Worm (Caenorhabditis elegans): ENCODE results near the gene rab-21.

Gene rab-21

DNA sequence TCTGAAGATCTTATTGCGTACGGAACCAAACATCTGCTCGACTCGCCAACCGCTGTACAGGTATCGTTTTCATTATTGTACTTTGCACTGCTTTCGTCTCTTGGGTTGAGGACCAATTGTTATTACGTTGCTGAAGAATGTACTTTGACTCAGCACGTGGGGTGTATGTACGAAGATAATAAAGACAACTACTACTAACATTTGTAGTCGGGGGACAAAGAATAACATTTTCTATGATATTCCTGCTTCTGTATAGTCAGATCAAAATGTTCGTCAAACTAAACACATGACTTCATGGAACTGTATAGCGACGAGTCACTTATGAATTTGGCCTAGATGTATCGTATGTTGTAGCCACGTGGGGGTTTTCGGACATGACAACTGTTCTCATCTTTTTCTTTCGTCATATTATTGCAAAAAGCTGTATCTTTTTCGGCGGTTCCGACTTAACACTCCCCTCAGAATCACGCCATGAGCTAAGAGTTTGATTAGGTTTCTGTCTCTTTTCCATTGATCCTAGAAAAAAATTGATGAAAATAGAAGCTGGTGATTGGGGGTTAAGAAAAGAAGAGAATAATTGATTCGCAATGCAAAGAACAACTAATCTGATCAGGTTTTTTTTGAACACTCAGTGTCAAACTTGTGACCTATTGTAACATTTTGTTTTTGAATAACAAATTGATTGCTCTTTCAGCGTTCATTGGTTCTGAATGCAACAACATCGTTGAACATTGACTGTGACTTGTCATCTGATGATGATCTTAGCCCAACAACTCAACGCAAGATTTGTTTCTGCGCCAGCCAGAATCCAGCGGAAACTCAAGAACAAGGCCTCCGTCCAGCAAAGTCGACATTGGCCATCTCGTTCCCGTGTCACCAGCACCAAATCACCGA is 30.0 kb upstream of the rab-21 start (continued):
- TF ChIP-seq fkh-8 (tag; optimal IDR thresholded peaks at IDR 0.05) (no peak), unc-98 (GFP tag; IDR thresholded peaks at IDR 0.05) (no peak), ets-5 (GFP tag; IDR thresholded peaks at IDR 0.05) (no peak), mab-9 (GFP tag; IDR thresholded peaks at IDR 0.05) (no peak), pag-3 (tag; optimal IDR thresholded peaks at IDR 0.05; ENCODE audit: borderline replicate concordance, insufficient read depth) (no peak), egl-13 (tag; optimal IDR thresholded peaks at IDR 0.05) (no peak), elt-3 (tag; optimal IDR thresholded peaks at IDR 0.05) (peak in 1 of 6 experiments; percentile 59), C16A3.4 (tag; optimal IDR thresholded peaks at IDR 0.05) (peak; percentile 9), blmp-1 (tag; optimal IDR thresholded peaks at IDR 0.05) (peak; percentile 36), unc-86 (tag; optimal IDR thresholded peaks at IDR 0.05) (no peak), mep-1 (tag; optimal IDR thresholded peaks at IDR 0.05) (peak; percentile 1), sptf-1 (tag; optimal IDR thresholded peaks at IDR 0.05) (no peak), rnt-1 (tag; optimal IDR thresholded peaks at IDR 0.05) (peak; percentile 50)

DNA sequence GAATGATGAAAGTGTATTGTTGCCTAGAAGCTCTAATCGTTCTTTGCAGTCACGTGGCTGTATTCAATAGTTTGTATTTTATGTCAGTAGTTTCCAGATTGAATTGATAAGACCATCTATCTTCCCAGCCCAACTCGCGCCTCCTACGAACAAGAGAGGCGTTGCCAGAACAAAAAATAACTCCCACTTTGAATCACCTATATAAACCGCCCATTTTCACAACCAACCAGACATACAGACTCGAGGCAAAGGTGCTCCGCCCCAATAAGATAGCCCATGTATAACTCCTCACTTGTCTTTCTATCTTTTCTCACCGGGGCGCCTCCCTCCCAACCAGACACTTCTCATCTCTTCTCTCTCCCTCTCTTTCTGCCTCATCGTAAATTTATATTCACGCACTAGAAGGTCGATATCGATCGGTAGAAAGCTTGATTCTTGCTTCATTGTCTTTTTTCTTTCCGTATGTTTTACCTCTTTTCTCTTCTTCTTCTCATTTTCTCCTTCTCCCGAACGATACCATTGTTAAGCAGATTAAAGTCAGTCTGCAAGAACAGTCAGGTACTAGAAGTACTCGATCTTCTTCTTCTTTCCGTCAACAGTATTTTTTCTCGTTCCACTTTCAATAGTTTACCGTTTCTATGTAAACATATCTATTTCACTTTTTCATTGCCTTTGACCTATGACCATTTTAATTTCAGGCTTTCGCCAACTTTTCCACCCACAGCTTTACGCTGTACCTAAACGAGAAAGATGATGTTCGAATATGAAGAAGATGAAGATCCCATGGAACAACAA is 28.8 kb upstream of the rab-21 start, which contains the start of gene mak-1:
TSS of gene mak-1 (plus strand) at position 693 of the 795 bp plus-strand sequence.
- TF ChIP-seq dpl-1 (GFP tag; optimal IDR thresholded peaks at IDR 0.05) = peak in 1 of 3 experiments; percentile 24
- TF ChIP-seq ztf-4 (tag; optimal IDR thresholded peaks at IDR 0.05) = no peak
- TF ChIP-seq elt-3 (tag; optimal IDR thresholded peaks at IDR 0.05) = peak in 1 of 6 experiments; percentile 59
- no peak for TF ChIP-seq fkh-8 (tag; optimal IDR thresholded peaks at IDR 0.05)
- TF ChIP-seq unc-130 (tag; optimal IDR thresholded peaks at IDR 0.05) = peak; percentile 17
- peak; percentile 56 for TF ChIP-seq blmp-1 (tag; optimal IDR thresholded peaks at IDR 0.05)
- TF ChIP-seq ceh-8 (GFP tag; optimal IDR thresholded peaks at IDR 0.05) = no peak
- TF ChIP-seq lir-3 (tag; optimal IDR thresholded peaks at IDR 0.05; ENCODE audit: poor library complexity) = peak; percentile 42
- peak; percentile 47 for TF ChIP-seq tbx-2 (tag; optimal IDR thresholded peaks at IDR 0.05)
- peak; percentile 71 for TF ChIP-seq elt-2 (tag; optimal IDR thresholded peaks at IDR 0.05)
- no peak for TF ChIP-seq sptf-1 (tag; optimal IDR thresholded peaks at IDR 0.05)
- no peak for TF ChIP-seq unc-98 (GFP tag; IDR thresholded peaks at IDR 0.05)
- peak in 1 of 2 experiments; percentile 20 for TF ChIP-seq lsy-2 (tag; optimal IDR thresholded peaks at IDR 0.05)
- no peak for TF ChIP-seq nhr-12 (tag; optimal IDR thresholded peaks at IDR 0.05)
- TF ChIP-seq vab-15 (tag; optimal IDR thresholded peaks at IDR 0.05) = no peak
- peak; percentile 22 for TF ChIP-seq nhr-47 (tag; optimal IDR thresholded peaks at IDR 0.05)
- TF ChIP-seq nhr-85 (tag) = peak; percentile 86
- TF ChIP-seq nhr-20 (tag; optimal IDR thresholded peaks at IDR 0.05) = peak; percentile 81
- peak; percentile 11 for TF ChIP-seq swsn-7 (tag; optimal IDR thresholded peaks at IDR 0.05)
- TF ChIP-seq ama-1 (optimal IDR thresholded peaks at IDR 0.05) = peak; percentile 55
- TF ChIP-seq mep-1 (tag; optimal IDR thresholded peaks at IDR 0.05) = peak; percentile 2
- TF ChIP-seq mdl-1 (tag; optimal IDR thresholded peaks at IDR 0.05) = peak in 1 of 2 experiments; percentile 65
- TF ChIP-seq nhr-19 (GFP tag; conservative IDR thresholded peaks at IDR 0.05) = peak; percentile 61
- peak; percentile 17 for TF ChIP-seq xbp-1 (tag; optimal IDR thresholded peaks at IDR 0.05)
- TF ChIP-seq ceh-63 (GFP tag; optimal IDR thresholded peaks at IDR 0.05) = no peak
- peak; percentile 26 to 56 for TF ChIP-seq lin-35 (GFP tag; optimal IDR thresholded peaks at IDR 0.05)
- TF ChIP-seq nhr-90 (tag; optimal IDR thresholded peaks at IDR 0.05; ENCODE audit: poor library complexity) = peak; percentile 39
- peak; percentile 60 for TF ChIP-seq nhr-71 (tag; optimal IDR thresholded peaks at IDR 0.05)
- peak; percentile 49 for TF ChIP-seq rnt-1 (tag; optimal IDR thresholded peaks at IDR 0.05)
- peak; percentile 67 for TF ChIP-seq snu-23 (GFP tag; optimal IDR thresholded peaks at IDR 0.05)
- TF ChIP-seq pag-3 (tag; optimal IDR thresholded peaks at IDR 0.05; ENCODE audit: borderline replicate concordance, insufficient read depth) = no peak
- peak; percentile 2 for TF ChIP-seq lin-14 (GFP tag; optimal IDR thresholded peaks at IDR 0.05)

Data from whole organism, L1 larva.